Fruit fly (Drosophila melanogaster): ENCODE data around the gene emc.

emc gene

DNA sequence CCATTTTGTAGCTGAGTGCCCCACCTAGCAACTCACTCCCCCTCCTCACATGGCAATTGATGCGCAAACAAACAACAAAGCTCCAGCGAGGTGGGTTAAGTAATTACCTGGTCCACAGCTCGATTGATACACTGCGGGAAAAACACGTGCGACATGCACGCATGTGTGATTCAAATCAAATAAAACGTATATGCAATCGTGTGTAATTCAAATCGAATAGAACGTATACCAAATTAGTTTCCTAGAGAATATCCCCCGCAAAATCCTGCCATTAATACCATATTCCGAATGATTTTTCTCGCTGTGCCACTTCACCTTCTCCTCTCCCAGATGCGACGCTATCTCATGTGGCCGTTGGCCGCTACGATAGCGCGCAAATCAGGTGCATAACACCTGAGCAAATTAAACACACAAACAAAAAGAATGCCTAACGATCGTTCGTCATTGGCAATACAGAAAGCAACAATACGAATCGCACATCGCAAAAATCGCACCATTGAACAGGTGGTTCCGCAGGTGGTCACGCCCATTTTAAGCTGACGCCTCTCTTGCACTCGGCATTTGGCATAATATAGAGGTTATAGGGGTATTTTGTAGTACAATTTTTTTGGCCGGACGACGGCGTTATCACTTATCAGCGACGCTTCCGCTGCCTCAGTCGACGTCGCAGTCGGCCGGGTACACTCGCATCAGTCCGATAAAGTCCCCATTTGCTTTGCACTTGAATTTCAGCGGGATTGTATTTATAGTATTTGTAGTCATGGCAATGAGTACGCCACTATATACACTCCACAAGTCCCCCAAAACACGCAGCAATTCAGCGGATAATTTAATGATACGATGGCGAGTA lies 35.1 kb downstream of the emc start (continued):
- TF ChIP-seq Awh (GFP tag; IDR thresholded peaks at IDR 0.05) = peak; percentile 59; the same call in 1 of the 2 replicates
- peak; percentile 56; the same call in 2 of the 3 replicates for TF ChIP-seq Aef1 (GFP tag; IDR thresholded peaks at IDR 0.05)
- peak; percentile 1 for TF ChIP-seq da (GFP tag; optimal IDR thresholded peaks at IDR 0.05)
- TF ChIP-seq croc (GFP tag; conservative IDR thresholded peaks at IDR 0.05) = peak; percentile 33; the same call in 1 of the 3 replicates
- no peak for TF ChIP-seq CG14965 (GFP tag; optimal IDR thresholded peaks at IDR 0.05; ENCODE audit: borderline replicate concordance)
- peak; percentile 86 for TF ChIP-seq CG14441 (GFP tag; IDR thresholded peaks at IDR 0.05)
- no peak for TF ChIP-seq hb (GFP tag; IDR thresholded peaks at IDR 0.05; ENCODE audit: partially characterized antibody)
- TF ChIP-seq psq (GFP tag; optimal IDR thresholded peaks at IDR 0.05) = no peak
- TF ChIP-seq CG10431 (GFP tag; optimal IDR thresholded peaks at IDR 0.05) = no peak
- TF ChIP-seq CG11560 (tag; IDR thresholded peaks at IDR 0.05) = no peak
- peak; percentile 80 for TF ChIP-seq ase (GFP tag; IDR thresholded peaks at IDR 0.05)
- peak; percentile 52 for TF ChIP-seq dm (GFP tag; optimal IDR thresholded peaks at IDR 0.05)
- no peak for TF ChIP-seq Usf (GFP tag; optimal IDR thresholded peaks at IDR 0.05)
- no peak for TF ChIP-seq Ets97D (GFP tag; optimal IDR thresholded peaks at IDR 0.05)
- no peak for TF ChIP-seq Fer2 (tag; optimal IDR thresholded peaks at IDR 0.05)
- peak; percentile 62 for TF ChIP-seq tin (GFP tag; optimal IDR thresholded peaks at IDR 0.05)
- peak; percentile 22 for TF ChIP-seq wek (GFP tag; optimal IDR thresholded peaks at IDR 0.05)
- TF ChIP-seq gem (tag; optimal IDR thresholded peaks at IDR 0.05) = peak; percentile 73
- no peak; the same call in 1 of the 2 replicates for TF ChIP-seq GATAe (GFP tag; conservative IDR thresholded peaks at IDR 0.05)
- peak; percentile 68 for TF ChIP-seq pnt (GFP tag; optimal IDR thresholded peaks at IDR 0.05)
- TF ChIP-seq klu (GFP tag; IDR thresholded peaks at IDR 0.05) = peak; percentile 54
- TF ChIP-seq CG17328 (GFP tag; IDR thresholded peaks at IDR 0.05) = peak; percentile 72
- no peak for TF ChIP-seq chn (GFP tag; optimal IDR thresholded peaks at IDR 0.05)
- no peak for TF ChIP-seq pfk (GFP tag; optimal IDR thresholded peaks at IDR 0.05)

DNA sequence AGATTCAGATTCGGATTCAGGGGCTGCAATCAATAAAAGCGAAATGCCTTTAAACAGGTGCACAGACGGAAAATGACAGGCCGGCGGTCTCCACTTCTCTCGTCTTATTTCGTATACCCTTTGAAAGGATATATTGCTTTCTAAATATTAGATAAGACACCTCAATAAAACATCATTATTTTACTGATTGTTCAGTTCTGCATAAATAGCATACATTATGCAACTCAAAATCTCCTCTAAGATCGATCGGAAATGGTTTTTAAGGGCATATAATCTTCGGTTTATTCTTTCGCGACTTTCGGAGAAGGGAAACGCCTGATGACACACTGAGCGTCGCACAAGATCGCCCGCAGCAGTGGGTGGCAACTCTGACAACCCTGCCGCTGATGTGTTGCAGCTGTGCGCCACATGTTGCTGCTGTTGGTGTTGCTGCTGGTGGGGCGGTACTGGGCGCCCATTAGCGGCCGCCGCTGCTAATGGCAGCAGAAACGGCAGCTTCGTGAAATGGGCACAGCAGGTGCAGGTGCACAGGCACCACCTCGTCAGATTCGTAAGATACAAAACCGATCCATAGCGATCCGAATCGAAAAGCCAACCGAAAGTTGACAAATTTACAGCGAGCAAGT lies 36.6 kb downstream of the emc start:
- TF ChIP-seq H15 (GFP tag; IDR thresholded peaks at IDR 0.05) (0 out of 3 replicates have a peak, but pooled peaks have one; percentile 24), CG11085 (GFP tag; IDR thresholded peaks at IDR 0.05) (0 out of 2 replicates have a peak, but pooled peaks have one; percentile 13), CG17359 (tag; optimal IDR thresholded peaks at IDR 0.05) (peak; percentile 16), pan (optimal IDR thresholded peaks at IDR 0.05) (no peak), pan (GFP tag; optimal IDR thresholded peaks at IDR 0.05 in 1 of 2, IDR thresholded peaks at IDR 0.05 in 1 of 2) (peak in 1 of 2 experiments; percentile 18), Pdp1 (GFP tag; optimal IDR thresholded peaks at IDR 0.05) (peak in 1 of 2 experiments; percentile 33), Hr51 (GFP tag; optimal IDR thresholded peaks at IDR 0.05) (peak in 1 of 2 experiments; percentile 38), Jarid2 (GFP tag; optimal IDR thresholded peaks at IDR 0.05) (no peak), Fer1 (GFP tag; optimal IDR thresholded peaks at IDR 0.05) (no peak), CG7271 (tag; optimal IDR thresholded peaks at IDR 0.05) (no peak), Fer2 (tag; optimal IDR thresholded peaks at IDR 0.05) (no peak), fd96Cb (tag; optimal IDR thresholded peaks at IDR 0.05) (peak; percentile 46), CG10979 (tag; optimal IDR thresholded peaks at IDR 0.05) (peak; percentile 41), CG15601 (tag; optimal IDR thresholded peaks at IDR 0.05) (peak; percentile 27), ind (GFP tag; optimal IDR thresholded peaks at IDR 0.05) (peak; percentile 8), phol (tag; optimal IDR thresholded peaks at IDR 0.05) (peak; percentile 33), ATbp (GFP tag; optimal IDR thresholded peaks at IDR 0.05) (peak; percentile 2), jumu (GFP tag; optimal IDR thresholded peaks at IDR 0.05) (peak; percentile 22), bsh (GFP tag; optimal IDR thresholded peaks at IDR 0.05) (peak in 1 of 2 experiments; percentile 37), CG18262 (tag; optimal IDR thresholded peaks at IDR 0.05) (peak; percentile 17), tgo (GFP tag; IDR thresholded peaks at IDR 0.05) (0 out of 3 replicates have a peak, but pooled peaks have one; percentile 16), CG30431 (GFP tag; optimal IDR thresholded peaks at IDR 0.05) (peak; percentile 6), Mad (GFP tag; optimal IDR thresholded peaks at IDR 0.05) (no peak), nau (GFP tag; optimal IDR thresholded peaks at IDR 0.05) (peak; percentile 89)
